Fruit fly (Drosophila melanogaster): Measurements from ENCODE around the gene CLIP-190.

CLIP-190 gene

dm6 chr2L:17384331-17385220 lies at the start of gene CLIP-190 (continued):
- TF ChIP-seq Hr39 (optimal IDR thresholded peaks at IDR 0.05), result no peak
- no peak for TF ChIP-seq ham (GFP tag; IDR thresholded peaks at IDR 0.05)
- no peak for TF ChIP-seq Nf-YC (tag; optimal IDR thresholded peaks at IDR 0.05)
- TF ChIP-seq btn (GFP tag; optimal IDR thresholded peaks at IDR 0.05), result no peak
- no peak for TF ChIP-seq zen (tag; optimal IDR thresholded peaks at IDR 0.05)
- TF ChIP-seq Meics (GFP tag; optimal IDR thresholded peaks at IDR 0.05), result no peak
- TF ChIP-seq CG12659 (GFP tag; optimal IDR thresholded peaks at IDR 0.05), result peak; percentile 43
- peak; percentile 25 for TF ChIP-seq Hsf (GFP tag; optimal IDR thresholded peaks at IDR 0.05)
- TF ChIP-seq CG3281 (GFP tag; optimal IDR thresholded peaks at IDR 0.05), result no peak
- TF ChIP-seq zfh2 (GFP tag; optimal IDR thresholded peaks at IDR 0.05), result peak; percentile 4
- TF ChIP-seq schlank (tag; optimal IDR thresholded peaks at IDR 0.05), result no peak
- TF ChIP-seq CG31441 (GFP tag; IDR thresholded peaks at IDR 0.05), result no peak
- peak; percentile 15 for TF ChIP-seq ind (GFP tag; optimal IDR thresholded peaks at IDR 0.05)
- peak; percentile 93 for TF ChIP-seq nerfin-1 (tag; optimal IDR thresholded peaks at IDR 0.05)
- no peak for TF ChIP-seq CG13775 (GFP tag; optimal IDR thresholded peaks at IDR 0.05)
- peak; percentile 72; the same call in 2 of the 3 replicates for TF ChIP-seq CG7963 (GFP tag; IDR thresholded peaks at IDR 0.05; ENCODE audit: partially characterized antibody)
- peak; percentile 1 for TF ChIP-seq E2f2 (GFP tag; IDR thresholded peaks at IDR 0.05)
- TF ChIP-seq NC2β (GFP tag; optimal IDR thresholded peaks at IDR 0.05), result no peak
- peak; percentile 49 for TF ChIP-seq CG2120 (GFP tag; optimal IDR thresholded peaks at IDR 0.05)

DNA sequence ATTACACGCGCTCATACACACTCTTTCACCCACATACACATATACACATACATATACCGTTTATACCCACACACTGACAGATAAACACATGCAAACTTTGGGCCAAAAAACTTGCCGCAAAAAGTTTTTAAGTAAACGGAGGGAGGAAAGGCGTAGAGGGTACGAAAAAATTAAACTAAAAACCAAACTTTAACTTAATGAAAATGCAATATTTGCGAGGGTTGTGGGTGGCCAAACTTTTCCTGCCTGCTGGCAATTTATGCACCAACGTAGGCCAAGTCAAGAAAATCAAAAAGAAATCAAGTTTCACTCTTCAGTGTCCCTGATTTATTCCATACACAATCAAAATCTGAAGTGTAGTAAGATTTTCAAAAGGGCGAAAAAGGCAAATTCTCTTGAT lies 21.3 kb upstream of the CLIP-190 start, which contains the start of gene CG31804:
Gene CG31804, plus strand, starts transcription at position 301 of the 400 bp plus-strand sequence.
- TF ChIP-seq CG18764 (GFP tag; optimal IDR thresholded peaks at IDR 0.05) (no peak), CG7357 (GFP tag; IDR thresholded peaks at IDR 0.05) (no peak), Meics (GFP tag; optimal IDR thresholded peaks at IDR 0.05) (no peak), dmrt99B (tag; optimal IDR thresholded peaks at IDR 0.05) (no peak), CG34224 (GFP tag; IDR thresholded peaks at IDR 0.05; ENCODE audit: partially characterized antibody) (no peak), Blimp-1 (GFP tag; optimal IDR thresholded peaks at IDR 0.05) (no peak), Atf6 (GFP tag; IDR thresholded peaks at IDR 0.05) (no peak), bowl (GFP tag; IDR thresholded peaks at IDR 0.05) (no peak), Xrp1 (GFP tag; IDR thresholded peaks at IDR 0.05) (no peak), CG1792 (GFP tag; optimal IDR thresholded peaks at IDR 0.05) (no peak), CG4617 (GFP tag; optimal IDR thresholded peaks at IDR 0.05; ENCODE audit: borderline replicate concordance) (no peak), z (GFP tag; IDR thresholded peaks at IDR 0.05) (no peak)

DNA sequence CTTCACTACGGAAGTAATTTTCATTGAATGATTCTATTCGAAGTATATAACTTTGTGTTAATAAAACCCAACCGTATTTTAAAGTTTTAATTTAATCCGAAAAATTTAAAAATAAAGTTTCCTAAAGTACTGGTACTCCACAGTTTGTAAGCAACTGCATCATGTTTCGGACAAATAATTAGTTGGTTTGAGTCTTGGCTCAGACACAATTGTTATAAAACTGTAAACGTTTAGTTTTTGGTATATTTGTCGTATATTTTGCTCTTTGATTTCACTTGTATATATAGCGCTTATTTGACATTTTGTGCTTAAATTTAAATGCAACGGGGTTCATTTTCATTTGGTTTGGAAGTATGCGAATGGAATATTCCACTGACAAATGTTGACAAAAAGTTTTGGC lies 16.0 kb upstream of the CLIP-190 start:
- TF ChIP-seq ems (GFP tag; optimal IDR thresholded peaks at IDR 0.05) (no peak), Doc2 (GFP tag; IDR thresholded peaks at IDR 0.05) (no peak), B-H1 (GFP tag; IDR thresholded peaks at IDR 0.05) (no peak; the same call in 2 of the 3 replicates), CG11247 (GFP tag; IDR thresholded peaks at IDR 0.05) (no peak), CG8388 (GFP tag; optimal IDR thresholded peaks at IDR 0.05) (no peak), YL-1 (GFP tag; optimal IDR thresholded peaks at IDR 0.05) (no peak), CG18262 (tag; optimal IDR thresholded peaks at IDR 0.05) (no peak), CG17802 (tag; optimal IDR thresholded peaks at IDR 0.05) (no peak), row (GFP tag; IDR thresholded peaks at IDR 0.05) (no peak), CG6791 (GFP tag; IDR thresholded peaks at IDR 0.05; ENCODE audit: partially characterized antibody) (no peak; the same call in 2 of the 3 replicates), bowl (GFP tag; IDR thresholded peaks at IDR 0.05) (no peak), MESR4 (GFP tag; optimal IDR thresholded peaks at IDR 0.05) (no peak), CG32772 (GFP tag; IDR thresholded peaks at IDR 0.05) (no peak), CG6683 (GFP tag; optimal IDR thresholded peaks at IDR 0.05) (no peak), org-1 (GFP tag; optimal IDR thresholded peaks at IDR 0.05) (no peak), disco-r (GFP tag; optimal IDR thresholded peaks at IDR 0.05) (no peak), danr (GFP tag; IDR thresholded peaks at IDR 0.05) (no peak), E2f1 (GFP tag; IDR thresholded peaks at IDR 0.05) (no peak), Opbp (GFP tag; IDR thresholded peaks at IDR 0.05; ENCODE audit: partially characterized antibody) (peak; percentile 56; the same call in 1 of the 3 replicates), CG34376 (GFP tag; optimal IDR thresholded peaks at IDR 0.05) (no peak)
